Fruit fly (Drosophila melanogaster) whole organism, embryonic: ENCODE measurements around the gene Prp31.

ENCODE experiments used
- Bteb2 ChIP-seq: fragments of 200-800 bp; sonication (Bioruptor generic); optimal IDR thresholded peaks from 2 replicates; lab custom pipeline; 2016; ENCODE audit warnings: missing biosample characterization, missing genetic modification characterization
- CG11456 ChIP-seq: fragments of 200-800 bp; sonication (Bioruptor generic); IDR thresholded peaks from 3 replicates; pipeline ENCODE4 v1.3.6; 2022; ENCODE audit warnings: missing biosample characterization, missing genetic modification characterization
- CG11560 ChIP-seq: fragments of 200-800 bp; sonication (Bioruptor generic); IDR thresholded peaks from 3 replicates; pipeline ENCODE4 v1.3.6; 2022; ENCODE audit warnings: missing biosample characterization, missing genetic modification characterization
- CG11695 ChIP-seq: fragments of 200-800 bp; sonication (Bioruptor generic); IDR thresholded peaks from 3 replicates; pipeline ENCODE4 v1.3.6; 2022; ENCODE audit warnings: missing biosample characterization, missing genetic modification characterization
- CG14860 ChIP-seq: fragments of 200-800 bp; sonication (Bioruptor generic); IDR thresholded peaks from 3 replicates; pipeline ENCODE4 v1.3.6; 2022; ENCODE audit warnings: missing biosample characterization, missing genetic modification characterization; ENCODE audit not compliant: partially characterized antibody
- CG15269 ChIP-seq: fragments of 200-800 bp; sonication (Bioruptor generic); optimal IDR thresholded peaks from 2 replicates; lab custom pipeline; 2018; ENCODE audit warnings: missing biosample characterization, mild to moderate bottlenecking, missing genetic modification characterization, moderate library complexity
- CG15601 ChIP-seq: fragments of 200-800 bp; sonication (Bioruptor generic); optimal IDR thresholded peaks from 3 replicates; lab custom pipeline; 2019; ENCODE audit warnings: missing biosample characterization, mild to moderate bottlenecking, missing genetic modification characterization, moderate library complexity
- CG17568 ChIP-seq: fragments of 200-800 bp; sonication (Bioruptor generic); optimal IDR thresholded peaks from 2 replicates; lab custom pipeline; 2018; ENCODE audit warnings: missing biosample characterization, mild to moderate bottlenecking, missing genetic modification characterization, moderate library complexity
- CG18599 ChIP-seq: fragments of 200-800 bp; sonication (Bioruptor generic); optimal IDR thresholded peaks from 3 replicates; lab custom pipeline; 2017; ENCODE audit warnings: missing biosample characterization, missing genetic modification characterization, mild to moderate bottlenecking, moderate library complexity, missing genetic modification reagents
- CG2889 ChIP-seq: fragments of 200-800 bp; sonication (Bioruptor generic); IDR thresholded peaks from 3 replicates; pipeline ENCODE4 v1.3.6; 2022; ENCODE audit warnings: missing biosample characterization, missing genetic modification characterization
- CG3065 ChIP-seq: fragments of 200-800 bp; sonication (Bioruptor generic); optimal IDR thresholded peaks from 2 replicates; lab custom pipeline; 2016; ENCODE audit warnings: missing biosample characterization, missing genetic modification characterization
- CG31441 ChIP-seq: fragments of 200-800 bp; sonication (Bioruptor generic); IDR thresholded peaks from 2 replicates; pipeline ENCODE4 v1.3.6; 2022; ENCODE audit warnings: missing biosample characterization, missing genetic modification characterization
- CG3281 ChIP-seq: fragments of 200-800 bp; sonication (Bioruptor generic); optimal IDR thresholded peaks from 3 replicates; lab custom pipeline; 2017; ENCODE audit warnings: missing biosample characterization, mild to moderate bottlenecking, missing genetic modification characterization
- CG34376 ChIP-seq: fragments of 200-800 bp; sonication (Bioruptor generic); optimal IDR thresholded peaks from 2 replicates; lab custom pipeline; 2018; ENCODE audit warnings: missing biosample characterization, mild to moderate bottlenecking, missing genetic modification characterization
- CG4820 ChIP-seq: fragments of 200-800 bp; sonication (Bioruptor generic); optimal IDR thresholded peaks from 3 replicates; lab custom pipeline; 2016; ENCODE audit warnings: missing biosample characterization, missing genetic modification characterization
- CG5180 ChIP-seq: fragments of 200-800 bp; sonication (Bioruptor generic); optimal IDR thresholded peaks from 3 replicates; lab custom pipeline; 2017; ENCODE audit warnings: missing biosample characterization, missing genetic modification characterization, mild to moderate bottlenecking, moderate library complexity, missing genetic modification reagents
- CG6689 ChIP-seq: fragments of 200-800 bp; sonication (Bioruptor generic); IDR thresholded peaks from 2 replicates; pipeline ENCODE4 v1.3.6; 2022; ENCODE audit warnings: missing biosample characterization, missing genetic modification characterization
- CG7963 ChIP-seq: fragments of 200-800 bp; sonication (Bioruptor generic); IDR thresholded peaks from 3 replicates; pipeline ENCODE4 v1.3.6; 2022; ENCODE audit warnings: missing biosample characterization, missing genetic modification characterization; ENCODE audit not compliant: partially characterized antibody
- CG8089 ChIP-seq: fragments of 200-800 bp; sonication (Bioruptor generic); optimal IDR thresholded peaks from 3 replicates; lab custom pipeline; 2016; ENCODE audit warnings: missing biosample characterization, missing genetic modification characterization
- CG8290 ChIP-seq, 3 experiments: fragments of 200-800 bp; sonication (Bioruptor generic); optimal IDR thresholded peaks; 2 replicates each; lab custom pipeline; 2016 to 2019; ENCODE audit warnings: missing biosample characterization in 3 of 3, missing genetic modification characterization in 3 of 3, mild to moderate bottlenecking in 2 of 3, moderate library complexity in 1 of 3
- CG9727 ChIP-seq: fragments of 200-800 bp; sonication (Bioruptor generic); optimal IDR thresholded peaks from 3 replicates; lab custom pipeline; 2017; ENCODE audit warnings: missing biosample characterization, mild to moderate bottlenecking, missing genetic modification characterization
- CkIIα-i1 ChIP-seq: fragments of 200-800 bp; sonication (Bioruptor generic); IDR thresholded peaks from 2 replicates; pipeline ENCODE4 v1.3.6; 2022; ENCODE audit warnings: missing biosample characterization, missing genetic modification characterization
- Dp ChIP-seq: fragments of 200-800 bp; sonication (Bioruptor generic); optimal IDR thresholded peaks from 2 replicates; lab custom pipeline; 2018; ENCODE audit warnings: missing biosample characterization, mild to moderate bottlenecking, missing genetic modification characterization, moderate library complexity
- Ets65A ChIP-seq: fragments of 200-800 bp; sonication (Bioruptor generic); peaks from one replicate; lab custom pipeline; 2016; ENCODE audit warnings: missing biosample characterization, missing genetic modification characterization
- Hmx ChIP-seq: fragments of 200-800 bp; sonication (Bioruptor generic); optimal IDR thresholded peaks from 2 replicates; lab custom pipeline; 2016; ENCODE audit warnings: missing biosample characterization, missing genetic modification characterization
- Jarid2 ChIP-seq: fragments of 200-800 bp; sonication (Bioruptor generic); optimal IDR thresholded peaks from 3 replicates; lab custom pipeline; 2017; ENCODE audit warnings: mild to moderate bottlenecking, missing biosample characterization, missing genetic modification reagents, missing genetic modification characterization
- Mad ChIP-seq: fragments of 200-800 bp; sonication (Bioruptor generic); optimal IDR thresholded peaks from 2 replicates; lab custom pipeline; 2016; ENCODE audit warnings: missing biosample characterization, missing genetic modification characterization
- PHDP ChIP-seq: fragments of 200-800 bp; sonication (Bioruptor generic); optimal IDR thresholded peaks from 3 replicates; lab custom pipeline; 2018; ENCODE audit warnings: missing biosample characterization, mild to moderate bottlenecking, missing genetic modification characterization, moderate library complexity
- ara ChIP-seq: fragments of 200-800 bp; sonication (Bioruptor generic); IDR thresholded peaks from 2 replicates; pipeline ENCODE4 v1.3.6; 2022; ENCODE audit warnings: missing biosample characterization, missing genetic modification characterization
- ftz-f1 ChIP-seq: fragments of 200-800 bp; sonication (Bioruptor generic); optimal IDR thresholded peaks from 2 replicates; lab custom pipeline; 2016; ENCODE audit warnings: missing biosample characterization, missing genetic modification characterization
- hb ChIP-seq: fragments of 200-800 bp; sonication (Bioruptor generic); IDR thresholded peaks from 3 replicates; pipeline ENCODE4 v1.3.6; 2022; ENCODE audit warnings: missing biosample characterization, missing genetic modification characterization; ENCODE audit not compliant: partially characterized antibody
- insv ChIP-seq, 2 experiments: fragments of 200-800 bp; sonication (Bioruptor generic); optimal IDR thresholded peaks; 3 replicates each; lab custom pipeline; 2016 to 2018; ENCODE audit warnings: missing biosample characterization in 2 of 2, missing genetic modification characterization in 2 of 2
- kay ChIP-seq: fragments of 200-800 bp; sonication (Bioruptor generic); optimal IDR thresholded peaks from 2 replicates; lab custom pipeline; 2016; ENCODE audit warnings: missing biosample characterization, missing genetic modification characterization
- mld ChIP-seq: fragments of 200-800 bp; sonication (Bioruptor generic); IDR thresholded peaks from 3 replicates; pipeline ENCODE4 v1.3.6; 2022; ENCODE audit warnings: missing biosample characterization, missing genetic modification characterization; ENCODE audit not compliant: partially characterized antibody
- nom ChIP-seq: fragments of 200-800 bp; sonication (Bioruptor generic); optimal IDR thresholded peaks from 2 replicates; lab custom pipeline; 2017; ENCODE audit warnings: missing biosample characterization, missing genetic modification characterization, mild to moderate bottlenecking, moderate library complexity, missing genetic modification reagents
- onecut ChIP-seq: fragments of 200-800 bp; sonication (Bioruptor generic); IDR thresholded peaks from 2 replicates; pipeline ENCODE4 v1.3.6; 2022; ENCODE audit warnings: missing biosample characterization, missing genetic modification characterization
- otp ChIP-seq: fragments of 200-800 bp; sonication (Bioruptor generic); IDR thresholded peaks from 3 replicates; pipeline ENCODE4, ENCODE4 v1.3.6; 2022; ENCODE audit warnings: missing biosample characterization, missing genetic modification characterization
- peb ChIP-seq: fragments of 200-800 bp; sonication (Bioruptor generic); IDR thresholded peaks from 2 replicates; pipeline ENCODE4 v1.3.6; 2022; ENCODE audit warnings: missing biosample characterization, missing genetic modification characterization
- prd ChIP-seq, 3 experiments: fragments of >200 bp in 2 of 3; fragments of 200-800 bp in 1 of 3; sonication (Bioruptor generic) in 1 of 3; optimal IDR thresholded peaks in 2 of 3; IDR thresholded peaks in 1 of 3; 2 replicates in 2 of 3; 3 replicates in 1 of 3; pipeline versions ENCODE4 v1.3.6 to Lab custom; 2017 to 2022; ENCODE audit warnings: missing biosample characterization in 1 of 3, missing genetic modification characterization in 1 of 3
- row ChIP-seq: fragments of 200-800 bp; sonication (Bioruptor generic); IDR thresholded peaks from 3 replicates; pipeline ENCODE4 v1.3.6; 2022; ENCODE audit warnings: missing biosample characterization, missing genetic modification characterization
- tio ChIP-seq: fragments of 200-800 bp; sonication (Bioruptor generic); optimal IDR thresholded peaks from 2 replicates; lab custom pipeline; 2017; ENCODE audit warnings: missing biosample characterization, missing genetic modification characterization, inconsistent platforms
- tna ChIP-seq: fragments of 200-800 bp; sonication (Bioruptor generic); IDR thresholded peaks from 2 replicates; pipeline ENCODE4 v1.3.6; 2022; ENCODE audit warnings: missing biosample characterization, missing genetic modification characterization; ENCODE audit not compliant: partially characterized antibody
- tup ChIP-seq: fragments of 200-800 bp; sonication (Bioruptor generic); optimal IDR thresholded peaks from 2 replicates; lab custom pipeline; 2016; ENCODE audit warnings: missing biosample characterization, mild to moderate bottlenecking, missing genetic modification characterization, moderate library complexity

Gene Prp31

dm6 chr3L:15143638-15144600, 15.0 kb upstream of the Prp31 start, which contains the start of the genes CG32147 and Pex3 (continued):
- TF ChIP-seq CkIIα-i1 (GFP tag; lab: Robert Waterston, UW) (no peak), otp (GFP tag; lab: Robert Waterston, UW) (no peak), insv (GFP tag; optimal IDR thresholded peaks at IDR 0.05; lab: Kevin White, UChicago) (no peak), CG3281 (GFP tag; lab: Kevin White, UChicago) (no peak), tna (GFP tag; lab: Robert Waterston, UW) (no peak), CG18599 (GFP tag; lab: Kevin White, UChicago) (no peak), ftz-f1 (GFP tag; lab: Kevin White, UChicago) (no peak), CG8089 (GFP tag; lab: Kevin White, UChicago) (no peak), CG4820 (GFP tag; lab: Kevin White, UChicago) (no peak), CG6689 (GFP tag; lab: Robert Waterston, UW) (no peak), hb (0 out of 3 replicates have a peak, but pooled peaks have one; percentile 12), CG11560 (no peak), CG7963 (GFP tag; lab: Robert Waterston, UW) (no peak), CG11695 (no peak; the same call in 2 of the 3 replicates), CG14860 (GFP tag; lab: Robert Waterston, UW) (no peak), CG9727 (GFP tag; lab: Kevin White, UChicago) (peak; percentile 3), kay (GFP tag; lab: Kevin White, UChicago) (peak; percentile 70), prd (optimal IDR thresholded peaks at IDR 0.05; lab: Kevin White, UChicago) (no peak), prd (GFP tag; IDR thresholded peaks at IDR 0.05; lab: Robert Waterston, UW) (no peak), CG15601 (tag; lab: Kevin White, UChicago) (peak; percentile 60), mld (GFP tag; lab: Robert Waterston, UW) (no peak), peb (GFP tag; lab: Robert Waterston, UW) (no peak), CG17568 (no peak), CG2889 (GFP tag; lab: Robert Waterston, UW) (no peak), tup (GFP tag; lab: Kevin White, UChicago) (no peak), Hmx (no peak), ara (no peak), CG3065 (GFP tag; lab: Kevin White, UChicago) (no peak), Jarid2 (GFP tag; lab: Kevin White, UChicago) (no peak), Ets65A (GFP tag; lab: Kevin White, UChicago) (no peak), CG5180 (GFP tag; lab: Kevin White, UChicago) (no peak), CG15269 (tag; lab: Kevin White, UChicago) (no peak), tio (GFP tag; lab: Kevin White, UChicago) (no peak), nom (peak; percentile 17), CG34376 (GFP tag; lab: Kevin White, UChicago) (no peak), onecut (GFP tag; lab: Robert Waterston, UW) (no peak), row (GFP tag; lab: Robert Waterston, UW) (peak; percentile 62), CG11456 (GFP tag; lab: Robert Waterston, UW) (0 out of 3 replicates have a peak, but pooled peaks have one; percentile 16), Dp (GFP tag; lab: Kevin White, UChicago) (peak; percentile 53), PHDP (tag; lab: Kevin White, UChicago) (peak; percentile 17), CG8290 (GFP tag; optimal IDR thresholded peaks at IDR 0.05; lab: Kevin White, UChicago) (peak; percentile 8), CG8290 (tag; optimal IDR thresholded peaks at IDR 0.05; lab: Kevin White, UChicago) (peak in 1 of 2 experiments; percentile 33), Mad (no peak), Bteb2 (GFP tag; lab: Kevin White, UChicago) (no peak), CG31441 (GFP tag; lab: Robert Waterston, UW) (peak; percentile 48; the same call in 1 of the 2 replicates)
